Worm (Caenorhabditis elegans) whole organism, L2 larva: ENCODE measurements around the gene glt-4.

Experiments used
- egl-27 ChIP-seq: sonication (generic microtip); optimal IDR thresholded peaks from 3 replicates; lab custom pipeline; 2017; ENCODE audit warnings: missing biosample characterization, missing genetic modification reagents, missing genetic modification characterization
- lin-39 ChIP-seq: fragments of 150-350 bp; optimal IDR thresholded peaks from 2 replicates; lab custom pipeline; 2014; ENCODE audit warnings: missing biosample characterization, missing genetic modification reagents, missing genetic modification characterization
- mdl-1 ChIP-seq, 2 experiments: fragments of 150-350 bp in 1 of 2; sonication (generic microtip) in 1 of 2; optimal IDR thresholded peaks; 2 replicates each; lab custom pipeline; 2017; ENCODE audit warnings: missing biosample characterization in 2 of 2, missing genetic modification characterization in 2 of 2
- nhr-129 ChIP-seq: fragments of 150-350 bp; optimal IDR thresholded peaks from 2 replicates; lab custom pipeline; 2014; ENCODE audit warnings: missing biosample characterization, missing genetic modification characterization
- nhr-237 ChIP-seq: fragments of 150-350 bp; optimal IDR thresholded peaks from 2 replicates; lab custom pipeline; 2014; ENCODE audit warnings: missing biosample characterization, missing genetic modification characterization

DNA sequence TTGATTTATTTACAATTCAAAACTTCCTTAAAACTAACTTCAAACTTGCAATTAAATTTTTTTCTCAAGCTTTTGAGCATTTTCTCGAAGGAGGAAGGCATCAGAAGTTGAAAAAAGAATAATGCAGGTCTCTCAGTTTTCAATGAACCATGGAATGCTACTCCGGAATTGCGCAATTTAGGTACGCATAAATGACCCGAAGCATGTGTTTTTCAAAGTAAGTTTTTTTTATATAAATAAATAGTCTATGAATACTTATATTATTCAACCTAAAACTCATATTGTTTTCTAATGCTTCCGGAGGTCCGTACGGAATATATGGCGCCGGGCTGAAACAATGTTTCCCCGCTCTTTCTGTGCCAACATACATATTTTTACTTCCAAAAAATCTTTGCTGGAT lies 30.5 kb downstream of the glt-4 start, which contains the start of gene K10C2.2:
- no peak for TF ChIP-seq nhr-129
- no peak for TF ChIP-seq egl-27 (tag; lab: Kevin White, UChicago)
- TF ChIP-seq mdl-1 (tag; optimal IDR thresholded peaks at IDR 0.05; lab: Kevin White, UChicago), result no peak
- TF ChIP-seq nhr-237, result no peak
- no peak for TF ChIP-seq lin-39 (tag; lab: Kevin White, UChicago)
